Fruit fly (Drosophila melanogaster) whole organism, embryonic: ENCODE measurements around the gene CG7362.

ENCODE experiments used
- Adf1 ChIP-seq: fragments of 200-800 bp; sonication (Bioruptor generic); IDR thresholded peaks from 2 replicates; pipeline ENCODE4 v1.3.6; 2022; ENCODE audit warnings: missing biosample characterization, missing genetic modification characterization
- C15 ChIP-seq: fragments of 200-800 bp; sonication (Bioruptor generic); IDR thresholded peaks from 3 replicates; pipeline ENCODE4 v1.3.6; 2022; ENCODE audit warnings: missing biosample characterization, missing genetic modification characterization
- CG11398 ChIP-seq: fragments of 200-800 bp; sonication (Bioruptor generic); optimal IDR thresholded peaks from 2 replicates; lab custom pipeline; 2016; ENCODE audit warnings: missing biosample characterization, missing genetic modification characterization
- CG11504 ChIP-seq: fragments of 200-800 bp; sonication (Bioruptor generic); optimal IDR thresholded peaks from 3 replicates; lab custom pipeline; 2019; ENCODE audit warnings: missing biosample characterization, mild to moderate bottlenecking, missing genetic modification characterization, moderate library complexity
- CG12769 ChIP-seq: fragments of 200-800 bp; sonication (Bioruptor generic); optimal IDR thresholded peaks from 2 replicates; lab custom pipeline; 2019; ENCODE audit warnings: missing biosample characterization, mild to moderate bottlenecking, missing genetic modification characterization, moderate library complexity
- CG14965 ChIP-seq: fragments of 200-800 bp; sonication (Bioruptor generic); optimal IDR thresholded peaks from 2 replicates; lab custom pipeline; 2016; ENCODE audit warnings: missing biosample characterization, missing genetic modification characterization, borderline replicate concordance
- CG1647 ChIP-seq: fragments of 200-800 bp; sonication (Bioruptor generic); optimal IDR thresholded peaks from 3 replicates; lab custom pipeline; 2016; ENCODE audit warnings: missing biosample characterization, missing genetic modification characterization
- CG2199 ChIP-seq: fragments of 200-800 bp; sonication (Bioruptor generic); IDR thresholded peaks from 3 replicates; pipeline ENCODE4 v1.3.6; 2022; ENCODE audit warnings: missing biosample characterization, missing genetic modification characterization
- CG2875 ChIP-seq: fragments of 200-800 bp; sonication (Bioruptor generic); optimal IDR thresholded peaks from 2 replicates; lab custom pipeline; 2017; ENCODE audit warnings: missing biosample characterization, mild to moderate bottlenecking, missing genetic modification characterization, missing genetic modification reagents
- CG31441 ChIP-seq: fragments of 200-800 bp; sonication (Bioruptor generic); IDR thresholded peaks from 2 replicates; pipeline ENCODE4 v1.3.6; 2022; ENCODE audit warnings: missing biosample characterization, missing genetic modification characterization
- CG34422 ChIP-seq: fragments of 200-800 bp; sonication (Bioruptor generic); IDR thresholded peaks from 3 replicates; pipeline ENCODE4 v1.3.6; 2022; ENCODE audit warnings: missing biosample characterization, missing genetic modification characterization
- CG3726 ChIP-seq: fragments of 200-800 bp; sonication (Bioruptor generic); IDR thresholded peaks from 3 replicates; pipeline ENCODE4, ENCODE4 v1.3.6; 2022; ENCODE audit warnings: missing biosample characterization, missing genetic modification characterization
- CG6791 ChIP-seq: fragments of 200-800 bp; sonication (Bioruptor generic); IDR thresholded peaks from 3 replicates; pipeline ENCODE4 v1.3.6; 2022; ENCODE audit warnings: missing biosample characterization, missing genetic modification characterization; ENCODE audit not compliant: partially characterized antibody
- CG8388 ChIP-seq: fragments of 200-800 bp; sonication (Bioruptor generic); optimal IDR thresholded peaks from 2 replicates; lab custom pipeline; 2019; ENCODE audit warnings: missing biosample characterization, mild to moderate bottlenecking, missing genetic modification characterization, moderate library complexity
- CG9932 ChIP-seq: fragments of 200-800 bp; sonication (Bioruptor generic); IDR thresholded peaks from 2 replicates; pipeline ENCODE4 v1.3.6; 2022; ENCODE audit warnings: missing biosample characterization, missing genetic modification characterization
- CrebB ChIP-seq: fragments of 200-800 bp; sonication (Bioruptor generic); optimal IDR thresholded peaks from 3 replicates; lab custom pipeline; 2018; ENCODE audit warnings: missing biosample characterization, mild to moderate bottlenecking, missing genetic modification characterization
- E2f2 ChIP-seq: fragments of 200-800 bp; sonication (Bioruptor generic); IDR thresholded peaks from 2 replicates; pipeline ENCODE4 v1.3.6; 2022; ENCODE audit warnings: missing biosample characterization, missing genetic modification characterization
- Elba2 ChIP-seq: fragments of 200-800 bp; sonication (Bioruptor generic); optimal IDR thresholded peaks from 3 replicates; lab custom pipeline; 2016; ENCODE audit warnings: missing biosample characterization, missing genetic modification characterization
- Hr39 ChIP-seq: fragments of >200 bp; optimal IDR thresholded peaks from 2 replicates; lab custom pipeline; 2017
- Mes4 ChIP-seq: fragments of 200-800 bp; sonication (Bioruptor generic); optimal IDR thresholded peaks from 2 replicates; lab custom pipeline; 2016; ENCODE audit warnings: missing biosample characterization, missing genetic modification characterization
- Nf-YB ChIP-seq: fragments of 200-800 bp; sonication (Bioruptor generic); optimal IDR thresholded peaks from 3 replicates; lab custom pipeline; 2019; ENCODE audit warnings: missing biosample characterization, mild to moderate bottlenecking, missing genetic modification characterization, moderate library complexity
- Nf-YC ChIP-seq: fragments of 200-800 bp; optimal IDR thresholded peaks from 3 replicates; lab custom pipeline; 2019; ENCODE audit warnings: missing biosample characterization, mild to moderate bottlenecking, missing genetic modification characterization, moderate library complexity
- Pdp1 ChIP-seq, 2 experiments: fragments of 200-800 bp; sonication (Bioruptor generic); optimal IDR thresholded peaks; 3 replicates each; lab custom pipeline; 2016; ENCODE audit warnings: missing biosample characterization in 2 of 2, missing genetic modification characterization in 2 of 2, mild to moderate bottlenecking in 1 of 2, moderate library complexity in 1 of 2
- Trl ChIP-seq, 3 experiments: fragments of >200 bp in 2 of 3; fragments of 200-800 bp in 1 of 3; sonication (Bioruptor generic) in 1 of 3; optimal IDR thresholded peaks; 2 replicates in 1 of 3; 3 replicates in 2 of 3; lab custom pipeline; 2016 to 2017; ENCODE audit warnings: missing biosample characterization in 1 of 3, missing genetic modification characterization in 1 of 3
- Xrp1 ChIP-seq: fragments of 200-800 bp; sonication (Bioruptor generic); IDR thresholded peaks from 2 replicates; pipeline ENCODE4 v1.3.6; 2022; ENCODE audit warnings: missing biosample characterization, missing genetic modification characterization
- ab ChIP-seq: fragments of 200-800 bp; sonication (Bioruptor generic); optimal IDR thresholded peaks from 2 replicates; lab custom pipeline; 2016; ENCODE audit warnings: missing biosample characterization, missing genetic modification characterization
- ac ChIP-seq: fragments of 200-800 bp; sonication (Bioruptor generic); optimal IDR thresholded peaks from 3 replicates; lab custom pipeline; 2017; ENCODE audit warnings: missing biosample characterization, mild to moderate bottlenecking, missing genetic modification characterization
- ara ChIP-seq: fragments of 200-800 bp; sonication (Bioruptor generic); IDR thresholded peaks from 2 replicates; pipeline ENCODE4 v1.3.6; 2022; ENCODE audit warnings: missing biosample characterization, missing genetic modification characterization
- cad ChIP-seq: fragments of >200 bp; optimal IDR thresholded peaks from 2 replicates; lab custom pipeline; 2017; ENCODE audit warnings: missing biosample characterization, missing genetic modification characterization
- cg ChIP-seq: fragments of 200-800 bp; sonication (Bioruptor generic); optimal IDR thresholded peaks from 3 replicates; lab custom pipeline; 2019; ENCODE audit warnings: missing biosample characterization, mild to moderate bottlenecking, missing genetic modification characterization, moderate library complexity
- croc ChIP-seq: fragments of 200-800 bp; sonication (Bioruptor generic); conservative IDR thresholded peaks from 3 replicates; pipeline ENCODE4 v1.3.6; 2022; ENCODE audit warnings: missing biosample characterization, missing genetic modification characterization
- da ChIP-seq: fragments of 200-800 bp; sonication (Bioruptor generic); optimal IDR thresholded peaks from 2 replicates; lab custom pipeline; 2016; ENCODE audit warnings: missing biosample characterization, missing genetic modification characterization
- danr ChIP-seq: fragments of 200-800 bp; sonication (Bioruptor generic); IDR thresholded peaks from 2 replicates; pipeline ENCODE4 v1.3.6; 2022; ENCODE audit warnings: missing biosample characterization, missing genetic modification characterization
- disco-r ChIP-seq: fragments of 200-800 bp; sonication (Bioruptor generic); optimal IDR thresholded peaks from 2 replicates; lab custom pipeline; 2016; ENCODE audit warnings: missing biosample characterization, missing genetic modification characterization
- dmrt11E ChIP-seq: fragments of 200-800 bp; sonication (Bioruptor generic); optimal IDR thresholded peaks from 3 replicates; lab custom pipeline; 2018; ENCODE audit warnings: missing biosample characterization, mild to moderate bottlenecking, missing genetic modification characterization, moderate library complexity
- ewg ChIP-seq: fragments of 200-800 bp; sonication (Bioruptor generic); optimal IDR thresholded peaks from 3 replicates; lab custom pipeline; 2017; ENCODE audit warnings: mild to moderate bottlenecking, missing biosample characterization, missing genetic modification reagents, missing genetic modification characterization
- gem ChIP-seq: fragments of 200-800 bp; sonication (Bioruptor generic); optimal IDR thresholded peaks from 2 replicates; lab custom pipeline; 2019; ENCODE audit warnings: missing biosample characterization, mild to moderate bottlenecking, missing genetic modification characterization, moderate library complexity
- insv ChIP-seq, 2 experiments: fragments of 200-800 bp; sonication (Bioruptor generic); optimal IDR thresholded peaks; 3 replicates each; lab custom pipeline; 2016 to 2018; ENCODE audit warnings: missing biosample characterization in 2 of 2, missing genetic modification characterization in 2 of 2
- jumu ChIP-seq: fragments of 200-800 bp; sonication (Bioruptor generic); optimal IDR thresholded peaks from 3 replicates; lab custom pipeline; 2016; ENCODE audit warnings: missing biosample characterization, missing genetic modification characterization
- klu ChIP-seq: fragments of 200-800 bp; sonication (Bioruptor generic); IDR thresholded peaks from 2 replicates; pipeline ENCODE4 v1.3.6; 2022; ENCODE audit warnings: missing biosample characterization, missing genetic modification characterization
- oc ChIP-seq: fragments of 200-800 bp; sonication (Bioruptor generic); optimal IDR thresholded peaks from 2 replicates; lab custom pipeline; 2018; ENCODE audit warnings: missing biosample characterization, mild to moderate bottlenecking, missing genetic modification characterization, moderate library complexity
- row ChIP-seq: fragments of 200-800 bp; sonication (Bioruptor generic); IDR thresholded peaks from 3 replicates; pipeline ENCODE4 v1.3.6; 2022; ENCODE audit warnings: missing biosample characterization, missing genetic modification characterization
- sna ChIP-seq: fragments of 200-800 bp; sonication (Bioruptor generic); IDR thresholded peaks from 2 replicates; pipeline ENCODE4 v1.3.6; 2022; ENCODE audit warnings: missing biosample characterization, missing genetic modification characterization; ENCODE audit not compliant: partially characterized antibody
- tna ChIP-seq: fragments of 200-800 bp; sonication (Bioruptor generic); IDR thresholded peaks from 2 replicates; pipeline ENCODE4 v1.3.6; 2022; ENCODE audit warnings: missing biosample characterization, missing genetic modification characterization; ENCODE audit not compliant: partially characterized antibody
- tx ChIP-seq: fragments of 200-800 bp; sonication (Bioruptor generic); optimal IDR thresholded peaks from 2 replicates; lab custom pipeline; 2016; ENCODE audit warnings: missing biosample characterization, missing genetic modification characterization
- vvl ChIP-seq: fragments of 200-800 bp; sonication (Bioruptor generic); IDR thresholded peaks from 2 replicates; pipeline ENCODE4 v1.3.6; 2022; ENCODE audit warnings: missing biosample characterization, missing genetic modification characterization
- zen ChIP-seq: fragments of 200-800 bp; sonication (Bioruptor generic); optimal IDR thresholded peaks from 3 replicates; lab custom pipeline; 2018; ENCODE audit warnings: missing biosample characterization, mild to moderate bottlenecking, missing genetic modification characterization, moderate library complexity
- zfh1 ChIP-seq: fragments of 200-800 bp; sonication (Bioruptor generic); IDR thresholded peaks from 3 replicates; pipeline ENCODE4 v1.3.6; 2022; ENCODE audit warnings: missing biosample characterization, missing genetic modification characterization

CG7362 gene

DNA sequence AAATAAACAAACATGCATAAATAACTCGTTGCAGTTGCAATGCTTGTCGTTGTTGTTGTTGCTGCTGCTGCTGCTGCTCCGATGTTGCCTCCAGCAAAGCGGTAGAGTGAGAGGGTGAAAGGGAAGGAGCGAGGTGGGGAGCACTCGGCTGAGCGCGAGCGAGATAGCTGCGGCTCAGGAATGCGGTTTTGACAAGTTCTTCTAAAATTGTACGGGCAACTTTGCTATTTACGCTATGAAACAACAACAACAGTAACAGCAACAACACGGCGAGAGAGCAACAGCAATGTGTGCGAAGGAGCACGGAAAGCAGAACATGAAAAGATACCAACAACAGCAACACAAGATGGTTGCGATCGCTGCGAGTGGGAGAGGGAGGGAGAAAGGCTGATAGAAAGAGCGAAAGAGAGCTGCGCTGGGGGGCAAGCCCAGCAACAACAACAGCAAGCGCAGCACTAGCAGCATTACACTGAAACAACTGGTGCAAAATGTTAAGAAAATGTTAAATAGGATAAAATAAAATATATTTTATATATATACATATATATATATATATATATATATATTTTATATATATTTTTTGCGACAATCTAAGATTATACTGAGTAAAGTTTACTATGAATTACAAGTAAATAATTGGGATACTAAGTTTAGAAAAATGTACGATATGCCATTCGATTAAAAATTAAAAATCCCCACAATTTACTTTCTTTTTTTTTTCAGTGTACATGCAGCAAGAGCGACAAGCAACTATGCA, 39.9 kb downstream of the CG7362 start (continued):
- TF ChIP-seq CG34422 (GFP tag; lab: Robert Waterston, UW) = no peak; the same call in 2 of the 3 replicates
- peak; percentile 46 for TF ChIP-seq CG12769 (tag; lab: Kevin White, UChicago)
- peak; percentile 61; the same call in 2 of the 3 replicates for TF ChIP-seq croc (GFP tag; lab: Robert Waterston, UW)
- no peak for TF ChIP-seq vvl
- peak; percentile 90 for TF ChIP-seq cg
- peak; percentile 86 for TF ChIP-seq zen (tag; lab: Kevin White, UChicago)
- TF ChIP-seq insv (GFP tag; optimal IDR thresholded peaks at IDR 0.05; lab: Kevin White, UChicago) = peak in 1 of 2 experiments; percentile 18
- peak; percentile 36 for TF ChIP-seq ewg (GFP tag; lab: Kevin White, UChicago)
- TF ChIP-seq CG9932 (GFP tag; lab: Robert Waterston, UW) = no peak

DNA sequence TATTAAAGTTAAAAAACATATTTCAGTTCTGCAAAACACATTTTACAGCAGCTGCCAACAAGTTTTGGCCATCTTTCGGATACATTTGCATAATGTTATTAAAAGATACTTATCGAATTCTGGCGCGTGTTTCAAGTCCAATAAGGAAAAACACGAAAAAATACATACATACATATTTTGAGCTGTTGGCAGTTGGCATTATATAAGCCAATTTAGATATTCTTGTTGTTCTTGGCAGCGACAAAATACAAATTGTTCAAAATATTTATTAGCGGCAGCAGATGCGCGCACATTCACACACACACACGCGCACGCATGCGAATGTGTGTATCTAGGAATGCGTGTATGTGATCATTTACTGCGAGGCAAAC, 40.5 kb downstream of the CG7362 start:
- 0 out of 2 replicates have a peak, but pooled peaks have one; percentile 7 for TF ChIP-seq E2f2
- TF ChIP-seq Xrp1 = peak; percentile 30; the same call in 1 of the 2 replicates
- TF ChIP-seq oc (tag; lab: Kevin White, UChicago) = peak; percentile 1
- no peak for TF ChIP-seq CG3726
- peak; percentile 41 for TF ChIP-seq ac (GFP tag; lab: Kevin White, UChicago)
- no peak for TF ChIP-seq CG31441 (GFP tag; lab: Robert Waterston, UW)
- no peak for TF ChIP-seq CG2875 (GFP tag; lab: Kevin White, UChicago)
- TF ChIP-seq ara = peak; percentile 30; the same call in 1 of the 2 replicates
- no peak for TF ChIP-seq CrebB (tag; lab: Kevin White, UChicago)
- TF ChIP-seq tna (GFP tag; lab: Robert Waterston, UW) = no peak
- peak; percentile 21; the same call in 1 of the 2 replicates for TF ChIP-seq sna (GFP tag; lab: Robert Waterston, UW)
- TF ChIP-seq klu (GFP tag; lab: Robert Waterston, UW) = no peak
- no peak for TF ChIP-seq danr (GFP tag; lab: Robert Waterston, UW)
- no peak for TF ChIP-seq jumu (GFP tag; lab: Kevin White, UChicago)
- no peak for TF ChIP-seq Nf-YC (tag; lab: Kevin White, UChicago)
- peak; percentile 76 for TF ChIP-seq Hr39
- no peak for TF ChIP-seq CG1647 (GFP tag; lab: Kevin White, UChicago)
- TF ChIP-seq da (GFP tag; lab: Kevin White, UChicago) = no peak
- TF ChIP-seq CG2199 = 0 out of 3 replicates have a peak, but pooled peaks have one; percentile 31
- 0 out of 3 replicates have a peak, but pooled peaks have one; percentile 23 for TF ChIP-seq CG6791 (GFP tag; lab: Robert Waterston, UW)
- TF ChIP-seq dmrt11E (tag; lab: Kevin White, UChicago) = peak; percentile 16
- TF ChIP-seq C15 (GFP tag; lab: Robert Waterston, UW) = no peak
- peak; percentile 34 for TF ChIP-seq cad (GFP tag; lab: Kevin White, UChicago)
- no peak for TF ChIP-seq CG8388 (GFP tag; lab: Kevin White, UChicago)
- no peak for TF ChIP-seq tx
- no peak for TF ChIP-seq Trl (optimal IDR thresholded peaks at IDR 0.05; lab: Kevin White, UChicago)
- TF ChIP-seq Trl (GFP tag; optimal IDR thresholded peaks at IDR 0.05; lab: Kevin White, UChicago) = no peak
- no peak for TF ChIP-seq ab (GFP tag; lab: Kevin White, UChicago)
- no peak for TF ChIP-seq gem (tag; lab: Kevin White, UChicago)
- TF ChIP-seq Adf1 (GFP tag; lab: Robert Waterston, UW) = no peak
- no peak for TF ChIP-seq Mes4 (GFP tag; lab: Kevin White, UChicago)
- TF ChIP-seq Pdp1 (GFP tag; optimal IDR thresholded peaks at IDR 0.05; lab: Kevin White, UChicago) = peak in 1 of 2 experiments; percentile 89
- no peak for TF ChIP-seq zfh1 (GFP tag; lab: Robert Waterston, UW)
- no peak for TF ChIP-seq CG11504
- TF ChIP-seq disco-r (GFP tag; lab: Kevin White, UChicago) = no peak
- TF ChIP-seq row = no peak
- TF ChIP-seq CG14965 (GFP tag; lab: Kevin White, UChicago) = no peak
- no peak for TF ChIP-seq Nf-YB
- no peak for TF ChIP-seq Elba2
- TF ChIP-seq CG11398 = no peak
